Worm (Caenorhabditis elegans) whole organism, young adult: Measurements from ENCODE around the gene rdy-2.

Experiments used
- B0019.2 ChIP-seq: fragments of 200-800 bp; sonication (Bioruptor generic); conservative IDR thresholded peaks from 2 replicates; pipeline ENCODE4 v1.3.6; 2022; ENCODE audit warnings: missing genetic modification reagents, missing genetic modification characterization, missing compliant biosample characterization
- B0035.1 ChIP-seq: sonication (generic microtip); optimal IDR thresholded peaks from 2 replicates; lab custom pipeline; 2016; ENCODE audit warnings: missing genetic modification characterization, mild to moderate bottlenecking, missing compliant biosample characterization, missing genotype, missing genetic modification reagents
- B0336.3 ChIP-seq: fragments of 200-800 bp; sonication (Bioruptor generic); IDR thresholded peaks from 2 replicates; pipeline ENCODE4 v1.3.6; 2022; ENCODE audit warnings: missing genetic modification characterization, missing compliant biosample characterization
- C06A6.2 ChIP-seq: fragments of 200-800 bp; sonication (Bioruptor generic); conservative IDR thresholded peaks from 2 replicates; pipeline ENCODE4 v1.3.6; 2022; ENCODE audit warnings: missing genetic modification characterization, missing compliant biosample characterization
- D2030.7 ChIP-seq: fragments of 200-800 bp; sonication (Bioruptor generic); IDR thresholded peaks from 2 replicates; pipeline ENCODE4 v1.3.6; 2022; ENCODE audit warnings: missing genetic modification reagents, missing genetic modification characterization, missing compliant biosample characterization
- F23B12.7 ChIP-seq: sonication (generic microtip); optimal IDR thresholded peaks from 2 replicates; lab custom pipeline; 2017; ENCODE audit warnings: missing genetic modification characterization, mild to moderate bottlenecking, missing compliant biosample characterization, antibody characterized with exemption, moderate library complexity; ENCODE audit not compliant: insufficient read depth
- F33H1.4 ChIP-seq: fragments of 200-800 bp; sonication (Bioruptor generic); IDR thresholded peaks from 2 replicates; pipeline ENCODE4 v1.3.6; 2022; ENCODE audit warnings: missing genetic modification reagents, missing genetic modification characterization, missing compliant biosample characterization
- F37B4.10 ChIP-seq: fragments of 200-800 bp; sonication (Bioruptor generic); IDR thresholded peaks from 2 replicates; pipeline ENCODE4 v1.3.6; 2022; ENCODE audit warnings: missing genetic modification characterization, missing compliant biosample characterization
- Y67H2A.10 ChIP-seq: fragments of 200-800 bp; sonication (Bioruptor generic); conservative IDR thresholded peaks from 2 replicates; pipeline ENCODE4 v1.3.6; 2022; ENCODE audit warnings: missing genetic modification reagents, missing genetic modification characterization, missing compliant biosample characterization
- Y79H2A.3 ChIP-seq: fragments of 200-800 bp; sonication (Bioruptor generic); conservative IDR thresholded peaks from 2 replicates; pipeline ENCODE4 v1.3.6; 2022; ENCODE audit warnings: missing genetic modification reagents, missing genetic modification characterization, missing compliant biosample characterization
- ZK185.1 ChIP-seq: sonication (generic microtip); optimal IDR thresholded peaks from 2 replicates; lab custom pipeline; 2016; ENCODE audit warnings: mild to moderate bottlenecking, missing genetic modification characterization, missing compliant biosample characterization; ENCODE audit not compliant: poor library complexity, severe bottlenecking
- atf-7 ChIP-seq: sonication (generic microtip); optimal IDR thresholded peaks from 2 replicates; lab custom pipeline; 2017; ENCODE audit warnings: mild to moderate bottlenecking, missing genetic modification characterization, missing compliant biosample characterization
- athp-1 ChIP-seq: sonication (generic microtip); optimal IDR thresholded peaks from 2 replicates; lab custom pipeline; 2017; ENCODE audit warnings: mild to moderate bottlenecking, missing genetic modification characterization, missing compliant biosample characterization
- attf-3 ChIP-seq: fragments of 200-800 bp; sonication (Bioruptor generic); conservative IDR thresholded peaks from 2 replicates; pipeline ENCODE4 v1.3.6; 2022; ENCODE audit warnings: missing genetic modification reagents, missing genetic modification characterization, missing compliant biosample characterization
- attf-6 ChIP-seq: fragments of 200-800 bp; sonication (Bioruptor generic); IDR thresholded peaks from 2 replicates; pipeline ENCODE4 v1.3.6; 2022; ENCODE audit warnings: missing genetic modification reagents, missing genetic modification characterization, missing compliant biosample characterization
- ceh-100 ChIP-seq: fragments of 200-800 bp; sonication (Bioruptor generic); IDR thresholded peaks from 2 replicates; pipeline ENCODE4 v1.3.6; 2022; ENCODE audit warnings: missing genetic modification reagents, missing genetic modification characterization, missing compliant biosample characterization
- ceh-79 ChIP-seq: sonication (generic microtip); optimal IDR thresholded peaks from 2 replicates; lab custom pipeline; 2017; ENCODE audit warnings: mild to moderate bottlenecking, missing genetic modification characterization, missing compliant biosample characterization
- chd-7 ChIP-seq: sonication (generic microtip); optimal IDR thresholded peaks from 2 replicates; lab custom pipeline; 2016; ENCODE audit warnings: mild to moderate bottlenecking, missing genetic modification characterization, moderate library complexity, missing compliant biosample characterization
- dox-1 ChIP-seq: fragments of 200-800 bp; sonication (Bioruptor generic); IDR thresholded peaks from 2 replicates; pipeline ENCODE4 v1.3.6; 2022; ENCODE audit warnings: missing genetic modification reagents, missing genetic modification characterization, missing compliant biosample characterization
- dpl-1 ChIP-seq: fragments of 150-350 bp; optimal IDR thresholded peaks from 2 replicates; lab custom pipeline; 2014; ENCODE audit warnings: missing biosample characterization, missing genetic modification reagents, missing genetic modification characterization
- egl-44 ChIP-seq: fragments of 200-800 bp; sonication (Bioruptor generic); IDR thresholded peaks from 2 replicates; pipeline ENCODE4 v1.3.6; 2022; ENCODE audit warnings: missing genetic modification reagents, missing genetic modification characterization, missing compliant biosample characterization
- hrde-1 ChIP-seq: sonication (generic microtip); optimal IDR thresholded peaks from 2 replicates; lab custom pipeline; 2016; ENCODE audit warnings: missing genetic modification characterization, mild to moderate bottlenecking, missing compliant biosample characterization, moderate library complexity, missing genotype, missing genetic modification reagents, borderline replicate concordance
- hsf-1 ChIP-seq: fragments of 200-800 bp; sonication (Bioruptor generic); IDR thresholded peaks from 2 replicates; pipeline ENCODE4 v1.3.6; 2022; ENCODE audit warnings: missing genetic modification reagents, missing genetic modification characterization, missing compliant biosample characterization
- lir-1 ChIP-seq: fragments of 200-800 bp; sonication (Bioruptor generic); conservative IDR thresholded peaks from 2 replicates; pipeline ENCODE4 v1.3.6; 2022; ENCODE audit warnings: missing genetic modification reagents, missing genetic modification characterization, missing compliant biosample characterization
- lsl-1 ChIP-seq: fragments of 200-800 bp; sonication (Bioruptor generic); optimal IDR thresholded peaks from 2 replicates; lab custom pipeline; 2018; ENCODE audit warnings: mild to moderate bottlenecking, missing genetic modification characterization, moderate library complexity, missing compliant biosample characterization
- madf-3 ChIP-seq: fragments of 200-800 bp; sonication (Bioruptor generic); IDR thresholded peaks from 2 replicates; pipeline ENCODE4 v1.3.6; 2022; ENCODE audit warnings: missing genetic modification reagents, missing genetic modification characterization, missing compliant biosample characterization
- madf-6 ChIP-seq: fragments of 200-800 bp; sonication (Bioruptor generic); IDR thresholded peaks from 2 replicates; pipeline ENCODE4 v1.3.6; 2022; ENCODE audit warnings: missing genetic modification reagents, missing genetic modification characterization, missing compliant biosample characterization
- madf-8 ChIP-seq: fragments of 200-800 bp; sonication (Bioruptor generic); conservative IDR thresholded peaks from 2 replicates; pipeline ENCODE4 v1.3.6; 2022; ENCODE audit warnings: missing genetic modification reagents, missing genetic modification characterization, missing compliant biosample characterization
- mel-28 ChIP-seq: sonication (generic microtip); optimal IDR thresholded peaks from 2 replicates; lab custom pipeline; 2016; ENCODE audit warnings: borderline replicate concordance, mild to moderate bottlenecking, missing genetic modification characterization, missing compliant biosample characterization
- nfya-1 ChIP-seq: sonication (generic microtip); optimal IDR thresholded peaks from 2 replicates; lab custom pipeline; 2017; ENCODE audit warnings: antibody characterized with exemption, missing compliant biosample characterization, missing genetic modification characterization, borderline replicate concordance; ENCODE audit not compliant: insufficient read depth
- nfyb-1 ChIP-seq: fragments of 200-800 bp; sonication (Bioruptor generic); IDR thresholded peaks from 2 replicates; pipeline ENCODE4 v1.3.6; 2022; ENCODE audit warnings: missing genetic modification reagents, missing genetic modification characterization, missing compliant biosample characterization
- pbrm-1 ChIP-seq: fragments of 200-800 bp; sonication (Bioruptor generic); IDR thresholded peaks from 2 replicates; pipeline ENCODE4 v1.3.6; 2022; ENCODE audit warnings: missing genetic modification reagents, missing genetic modification characterization, missing compliant biosample characterization
- snpc-3.4 ChIP-seq: sonication (generic microtip); optimal IDR thresholded peaks from 2 replicates; lab custom pipeline; 2017; ENCODE audit warnings: missing genetic modification characterization, mild to moderate bottlenecking, missing compliant biosample characterization, antibody characterized with exemption, moderate library complexity, missing genotype, missing genetic modification reagents
- somi-1 ChIP-seq: fragments of 200-800 bp; sonication (Bioruptor generic); optimal IDR thresholded peaks from 2 replicates; lab custom pipeline; 2018; ENCODE audit warnings: mild to moderate bottlenecking, missing genetic modification characterization, missing compliant biosample characterization
- tlf-1 ChIP-seq: fragments of 200-800 bp; sonication (Bioruptor generic); optimal IDR thresholded peaks from 2 replicates; lab custom pipeline; 2018; ENCODE audit warnings: mild to moderate bottlenecking, missing genetic modification characterization, missing compliant biosample characterization
- ztf-6 ChIP-seq: fragments of 200-800 bp; sonication (Bioruptor generic); IDR thresholded peaks from 2 replicates; pipeline ENCODE4 v1.3.6; 2022; ENCODE audit warnings: missing genetic modification reagents, missing genetic modification characterization, missing compliant biosample characterization

The rdy-2 gene

ce11 chrV:13625517-13626097, 24.8 kb upstream of the rdy-2 start, which contains the start of the genes nduv-2 and F53F4.12:
Gene nduv-2 (minus strand): TSS chrV:13625567.
Gene F53F4.12 (plus strand): TSS chrV:13626047.
- TF ChIP-seq atf-7 (tag; lab: Kevin White, UChicago) = no peak
- TF ChIP-seq attf-3 (GFP tag; lab: Robert Waterston, UW) = peak; percentile 88
- no peak for TF ChIP-seq B0019.2 (GFP tag; lab: Robert Waterston, UW)
- TF ChIP-seq madf-6 (GFP tag; lab: Robert Waterston, UW) = no peak
- no peak for TF ChIP-seq snpc-3.4
- no peak for TF ChIP-seq Y79H2A.3

DNA sequence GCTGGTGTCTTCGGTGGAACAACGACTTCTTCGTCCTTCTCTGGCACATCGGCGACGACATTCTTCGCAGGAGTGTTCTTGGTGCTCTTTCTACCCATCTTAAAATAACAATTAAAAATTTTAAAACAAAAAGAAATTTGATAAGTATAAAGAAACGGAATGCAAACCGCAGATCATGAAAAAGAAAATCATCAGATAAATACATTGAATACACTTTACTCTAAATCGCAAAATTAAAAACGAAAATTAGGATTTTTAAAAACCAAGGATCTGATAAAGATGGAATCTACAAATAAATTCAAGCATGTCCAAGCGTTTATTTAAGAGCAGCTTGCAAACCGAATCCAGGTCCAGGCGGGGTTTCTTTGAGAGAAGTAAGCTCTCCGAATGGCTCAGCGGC, 23.6 kb upstream of the rdy-2 start, which contains the start of gene F53F4.11:
F53F4.11 (minus strand) TSS at position 101 of the 400 bp plus-strand sequence.
- no peak for TF ChIP-seq ztf-6 (GFP tag; lab: Robert Waterston, UW)
- TF ChIP-seq D2030.7 (GFP tag; lab: Robert Waterston, UW) = no peak
- TF ChIP-seq mel-28 (tag; lab: Kevin White, UChicago) = no peak
- TF ChIP-seq Y67H2A.10 = no peak
- peak; percentile 2 for TF ChIP-seq chd-7 (tag; lab: Kevin White, UChicago)
- TF ChIP-seq nfyb-1 (GFP tag; lab: Robert Waterston, UW) = no peak
- no peak for TF ChIP-seq B0035.1 (tag; lab: Kevin White, UChicago)
- 0 out of 2 replicates have a peak, but pooled peaks have one; percentile 73 for TF ChIP-seq madf-3 (GFP tag; lab: Robert Waterston, UW)
- TF ChIP-seq dox-1 (GFP tag; lab: Robert Waterston, UW) = no peak
- TF ChIP-seq attf-6 (GFP tag; lab: Robert Waterston, UW) = 0 out of 2 replicates have a peak, but pooled peaks have one; percentile 34
- peak; percentile 18 for TF ChIP-seq tlf-1 (GFP tag; lab: Kevin White, UChicago)
- no peak for TF ChIP-seq C06A6.2 (GFP tag; lab: Robert Waterston, UW)
- no peak; the same call in 1 of the 2 replicates for TF ChIP-seq B0336.3 (GFP tag; lab: Robert Waterston, UW)
- TF ChIP-seq athp-1 (tag; lab: Kevin White, UChicago) = no peak
- TF ChIP-seq dpl-1 = no peak
- no peak for TF ChIP-seq pbrm-1 (GFP tag; lab: Robert Waterston, UW)
- no peak for TF ChIP-seq madf-8 (GFP tag; lab: Robert Waterston, UW)
- TF ChIP-seq ceh-100 = 0 out of 2 replicates have a peak, but pooled peaks have one; percentile 24
- TF ChIP-seq hsf-1 (GFP tag; lab: Robert Waterston, UW) = peak; percentile 49; the same call in 1 of the 2 replicates
- peak; percentile 50 for TF ChIP-seq madf-6 (GFP tag; lab: Robert Waterston, UW)
- peak; percentile 8 for TF ChIP-seq lsl-1 (GFP tag; lab: Kevin White, UChicago)
- TF ChIP-seq, all 124 proteins: peak for 8

- TF ChIP-seq ztf-6 (GFP tag; lab: Robert Waterston, UW) (no peak), somi-1 (no peak), hrde-1 (tag; lab: Kevin White, UChicago) (no peak)
Observed at ce11 chrV:13621720-13622119, 20.9 kb upstream of the rdy-2 start, which contains the start of gene F53F4.16. Gene F53F4.16 (minus strand): TSS chrV:13621820.

DNA sequence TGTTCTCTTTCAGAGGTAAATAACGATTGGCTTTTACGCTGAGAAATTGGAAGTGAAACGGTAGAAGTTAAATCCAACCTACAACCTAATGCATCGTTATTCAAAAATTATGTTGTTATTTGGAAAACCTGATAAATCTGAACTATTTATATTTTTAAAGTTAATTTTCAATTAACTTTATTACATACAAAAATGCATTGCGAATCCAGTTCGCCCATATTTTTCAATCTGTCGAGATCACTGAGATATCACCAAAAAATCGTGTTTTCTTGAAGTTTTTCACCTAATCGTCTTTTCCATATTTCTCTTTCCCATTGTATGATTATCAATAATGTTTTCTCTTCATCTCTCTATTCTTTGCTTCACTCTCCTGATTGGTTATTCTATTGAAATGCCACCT, 19.9 kb upstream of the rdy-2 start, which contains the start of gene F53F4.15:
F53F4.15 (plus strand) TSS at position 301 of the 400 bp plus-strand sequence.
- no peak for TF ChIP-seq somi-1

DNA sequence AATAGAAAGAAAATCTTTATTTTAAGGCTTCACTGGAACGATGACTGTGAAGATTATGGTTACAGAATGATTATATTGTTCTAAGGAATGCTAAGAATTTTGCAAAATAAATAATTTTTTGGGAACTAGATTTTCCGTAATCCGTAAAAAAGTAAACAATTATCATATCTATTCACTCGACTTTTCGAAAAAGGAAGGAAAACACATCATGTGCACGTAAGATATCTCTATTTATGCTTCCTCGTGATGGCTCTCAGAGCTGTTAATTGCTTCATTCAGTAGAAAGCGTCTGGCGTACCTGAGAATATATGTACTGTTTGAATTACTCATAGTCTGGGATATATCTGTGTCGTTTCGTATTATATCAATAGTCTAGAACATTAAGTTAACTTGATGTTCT, 19.0 kb upstream of the rdy-2 start, which contains the start of gene srd-11:
srd-11 (minus strand) TSS at position 101 of the 400 bp plus-strand sequence.
- TF ChIP-seq madf-8 (GFP tag; lab: Robert Waterston, UW) = no peak
- TF ChIP-seq egl-44 (GFP tag; lab: Robert Waterston, UW) = no peak
- TF ChIP-seq C06A6.2 (GFP tag; lab: Robert Waterston, UW) = no peak
- no peak for TF ChIP-seq lir-1 (GFP tag; lab: Robert Waterston, UW)
- no peak for TF ChIP-seq athp-1 (tag; lab: Kevin White, UChicago)
- no peak for TF ChIP-seq F23B12.7 (tag; lab: Kevin White, UChicago)
- no peak for TF ChIP-seq hrde-1 (tag; lab: Kevin White, UChicago)
- TF ChIP-seq F37B4.10 (GFP tag; lab: Robert Waterston, UW) = no peak
- no peak for TF ChIP-seq tlf-1 (GFP tag; lab: Kevin White, UChicago)
- TF ChIP-seq ceh-100 = no peak
- TF ChIP-seq ceh-79 (tag; lab: Kevin White, UChicago) = no peak
- TF ChIP-seq nfya-1 (tag; lab: Kevin White, UChicago) = no peak
- TF ChIP-seq ZK185.1 = no peak
- TF ChIP-seq F33H1.4 = no peak
